Worm (Caenorhabditis elegans) whole organism, L1 larva: ENCODE data around the gene Y45F10C.6.

ENCODE experiments used
- C34B4.2 ChIP-seq: sonication (generic microtip); optimal IDR thresholded peaks from 2 replicates; lab custom pipeline; 2017; ENCODE audit warnings: mild to moderate bottlenecking, missing genetic modification characterization, missing compliant biosample characterization
- Y116A8C.19 ChIP-seq: sonication (generic microtip); optimal IDR thresholded peaks from 2 replicates; lab custom pipeline; 2016; ENCODE audit warnings: missing compliant biosample characterization, missing genetic modification characterization, borderline replicate concordance
- aha-1 ChIP-seq: fragments of 150-350 bp; optimal IDR thresholded peaks from 2 replicates; lab custom pipeline; 2014; ENCODE audit warnings: missing biosample characterization, missing genetic modification characterization
- alr-1 ChIP-seq: fragments of 200-800 bp; sonication (Bioruptor generic); optimal IDR thresholded peaks from 2 replicates; lab custom pipeline; 2018; ENCODE audit warnings: borderline replicate concordance, mild to moderate bottlenecking, missing genetic modification characterization, missing compliant biosample characterization
- aly-2 ChIP-seq: fragments of 150-350 bp; optimal IDR thresholded peaks from 2 replicates; lab custom pipeline; 2014; ENCODE audit warnings: missing biosample characterization, missing genetic modification characterization
- blmp-1 ChIP-seq: fragments of 150-350 bp; optimal IDR thresholded peaks from 2 replicates; lab custom pipeline; 2014; ENCODE audit warnings: missing biosample characterization, missing genetic modification characterization
- dsc-1 ChIP-seq: sonication (generic microtip); optimal IDR thresholded peaks from 2 replicates; lab custom pipeline; 2016; ENCODE audit warnings: mild to moderate bottlenecking, missing genetic modification characterization, missing compliant biosample characterization
- efl-1 ChIP-seq, 4 experiments: fragments of 150-350 bp; optimal IDR thresholded peaks in 3 of 4; peaks in 1 of 4; 1 replicate in 1 of 4; 2 replicates in 3 of 4; lab custom pipeline; 2014; ENCODE audit warnings: missing biosample characterization in 2 of 4, missing genetic modification characterization in 2 of 4, missing genetic modification reagents in 2 of 4
- efl-3 ChIP-seq: fragments of 200-800 bp; sonication (Bioruptor generic); optimal IDR thresholded peaks from 2 replicates; lab custom pipeline; 2018; ENCODE audit warnings: mild to moderate bottlenecking, missing genetic modification characterization, missing compliant biosample characterization
- egl-27 ChIP-seq, 2 experiments: fragments of 150-350 bp in 1 of 2; sonication (generic microtip); optimal IDR thresholded peaks; 3 replicates each; lab custom pipeline; 2017 to 2018; ENCODE audit warnings: missing biosample characterization in 2 of 2, missing genetic modification characterization in 2 of 2, missing genetic modification reagents in 2 of 2
- fkh-10 ChIP-seq: sonication (generic microtip); optimal IDR thresholded peaks from 2 replicates; lab custom pipeline; 2017; ENCODE audit warnings: missing biosample characterization, missing genetic modification reagents, missing genetic modification characterization
- fkh-8 ChIP-seq: sonication (generic microtip); optimal IDR thresholded peaks from 2 replicates; lab custom pipeline; 2016; ENCODE audit warnings: mild to moderate bottlenecking, missing genetic modification characterization, missing compliant biosample characterization
- irx-1 ChIP-seq: sonication (generic microtip); optimal IDR thresholded peaks from 2 replicates; lab custom pipeline; 2016; ENCODE audit warnings: missing genetic modification characterization, missing compliant biosample characterization
- lin-14 ChIP-seq: fragments of 200-800 bp; sonication (Bioruptor generic); optimal IDR thresholded peaks from 2 replicates; lab custom pipeline; 2018; ENCODE audit warnings: mild to moderate bottlenecking, missing genetic modification characterization, moderate library complexity, missing compliant biosample characterization
- lin-35 ChIP-seq, 2 experiments: fragments of 150-350 bp; optimal IDR thresholded peaks; 2 replicates each; lab custom pipeline; 2014; ENCODE audit warnings: missing biosample characterization in 2 of 2, missing genetic modification characterization in 2 of 2, missing genetic modification reagents in 2 of 2
- lin-39 ChIP-seq: fragments of 150-350 bp; optimal IDR thresholded peaks from 2 replicates; lab custom pipeline; 2014; ENCODE audit warnings: missing biosample characterization, missing genetic modification reagents, missing genetic modification characterization
- mab-9 ChIP-seq: fragments of 200-800 bp; sonication (Bioruptor generic); IDR thresholded peaks from 2 replicates; pipeline ENCODE4 v1.3.6; 2022; ENCODE audit warnings: missing genetic modification reagents, missing genetic modification characterization, missing compliant biosample characterization
- mdl-1 ChIP-seq, 2 experiments: fragments of 150-350 bp; optimal IDR thresholded peaks; 2 replicates each; lab custom pipeline; 2014 to 2017; ENCODE audit warnings: missing biosample characterization in 2 of 2, missing genetic modification characterization in 2 of 2, inconsistent platforms in 1 of 2
- mef-2 ChIP-seq: fragments of 150-350 bp; optimal IDR thresholded peaks from 2 replicates; lab custom pipeline; 2014; ENCODE audit warnings: missing biosample characterization, missing genetic modification characterization
- nhr-11 ChIP-seq: fragments of 150-350 bp; optimal IDR thresholded peaks from 2 replicates; lab custom pipeline; 2014; ENCODE audit warnings: missing biosample characterization, missing genetic modification characterization
- nhr-12 ChIP-seq: sonication (generic microtip); optimal IDR thresholded peaks from 2 replicates; lab custom pipeline; 2017; ENCODE audit warnings: missing biosample characterization, missing genetic modification characterization
- nhr-20 ChIP-seq: sonication (generic microtip); optimal IDR thresholded peaks from 2 replicates; lab custom pipeline; 2016; ENCODE audit warnings: mild to moderate bottlenecking, missing genetic modification characterization, missing compliant biosample characterization
- nhr-237 ChIP-seq: fragments of 150-350 bp; optimal IDR thresholded peaks from 2 replicates; lab custom pipeline; 2014; ENCODE audit warnings: missing biosample characterization, missing genetic modification characterization
- nhr-47 ChIP-seq: sonication (generic microtip); optimal IDR thresholded peaks from 2 replicates; lab custom pipeline; 2016; ENCODE audit warnings: mild to moderate bottlenecking, missing genetic modification characterization, moderate library complexity, missing compliant biosample characterization
- nhr-71 ChIP-seq: sonication (generic microtip); optimal IDR thresholded peaks from 2 replicates; lab custom pipeline; 2016; ENCODE audit warnings: mild to moderate bottlenecking, missing genetic modification characterization, moderate library complexity, missing compliant biosample characterization
- nhr-85 ChIP-seq: sonication (generic microtip); peaks from one replicate; lab custom pipeline; 2016; ENCODE audit warnings: missing genetic modification characterization, inconsistent platforms, missing compliant biosample characterization
- nhr-90 ChIP-seq: sonication (generic microtip); optimal IDR thresholded peaks from 2 replicates; lab custom pipeline; 2016; ENCODE audit warnings: mild to moderate bottlenecking, missing genetic modification characterization, missing compliant biosample characterization; ENCODE audit not compliant: poor library complexity
- pqm-1 ChIP-seq: sonication (generic microtip); optimal IDR thresholded peaks from 3 replicates; lab custom pipeline; 2017; ENCODE audit warnings: missing biosample characterization, missing genetic modification characterization
- snpc-4 ChIP-seq: fragments of 150-350 bp; optimal IDR thresholded peaks from 2 replicates; lab custom pipeline; 2014; ENCODE audit warnings: missing biosample characterization, missing genetic modification characterization
- sptf-1 ChIP-seq: fragments of 150-350 bp; optimal IDR thresholded peaks from 2 replicates; lab custom pipeline; 2014; ENCODE audit warnings: missing biosample characterization, missing genetic modification characterization
- sup-37 ChIP-seq: fragments of 200-800 bp; sonication (Bioruptor generic); optimal IDR thresholded peaks from 2 replicates; lab custom pipeline; 2018; ENCODE audit warnings: mild to moderate bottlenecking, missing genetic modification characterization, missing compliant biosample characterization
- tbx-2 ChIP-seq: sonication (generic microtip); optimal IDR thresholded peaks from 2 replicates; lab custom pipeline; 2016; ENCODE audit warnings: missing genetic modification characterization, missing compliant biosample characterization
- unc-98 ChIP-seq: fragments of 200-800 bp; sonication (Bioruptor generic); IDR thresholded peaks from 2 replicates; pipeline ENCODE4 v1.3.6; 2022; ENCODE audit warnings: missing genetic modification characterization, missing compliant biosample characterization
- ztf-4 ChIP-seq: fragments of 150-350 bp; optimal IDR thresholded peaks from 2 replicates; lab custom pipeline; 2014; ENCODE audit warnings: missing biosample characterization, missing genetic modification characterization

The Y45F10C.6 gene

ce11 chrIV:13689302-13689880 lies 37.3 kb downstream of the Y45F10C.6 start, which contains the start of gene T23G4.2 (continued):
- no peak for TF ChIP-seq fkh-10 (GFP tag; lab: Kevin White, UChicago)
- no peak for TF ChIP-seq nhr-20 (tag; lab: Kevin White, UChicago)
- TF ChIP-seq nhr-47 (tag; lab: Kevin White, UChicago) = no peak

ce11 chrIV:13692522-13692921 lies 40.4 kb downstream of the Y45F10C.6 start:
- TF ChIP-seq fkh-8 (tag; lab: Kevin White, UChicago) (no peak), sptf-1 (tag; lab: Kevin White, UChicago) (no peak), C34B4.2 (tag; lab: Kevin White, UChicago) (no peak), egl-27 (tag; optimal IDR thresholded peaks at IDR 0.05; lab: Kevin White, UChicago) (no peak), pqm-1 (no peak), dsc-1 (no peak), Y116A8C.19 (no peak), ztf-4 (tag; lab: Kevin White, UChicago) (no peak), aha-1 (tag; lab: Kevin White, UChicago) (no peak), efl-3 (no peak), efl-1 (optimal IDR thresholded peaks at IDR 0.05; lab: Kevin White, UChicago) (no peak), efl-1 (GFP tag; optimal IDR thresholded peaks at IDR 0.05 in 1 of 2; lab: Kevin White, UChicago) (peak in 1 of 2 experiments; percentile 84), nhr-85 (tag; lab: Kevin White, UChicago) (peak; percentile 30), blmp-1 (tag; lab: Kevin White, UChicago) (peak; percentile 62), nhr-11 (tag; lab: Kevin White, UChicago) (no peak), mdl-1 (tag; optimal IDR thresholded peaks at IDR 0.05; lab: Kevin White, UChicago) (no peak), nhr-237 (tag; lab: Kevin White, UChicago) (no peak), lin-35 (GFP tag; optimal IDR thresholded peaks at IDR 0.05; lab: Kevin White, UChicago) (no peak), irx-1 (peak; percentile 4), nhr-90 (tag; lab: Kevin White, UChicago) (no peak), mef-2 (tag; lab: Kevin White, UChicago) (no peak), alr-1 (tag; lab: Kevin White, UChicago) (no peak), lin-14 (GFP tag; lab: Kevin White, UChicago) (peak; percentile 13)

- TF ChIP-seq nhr-12 (no peak), unc-98 (no peak), tbx-2 (tag; lab: Kevin White, UChicago) (peak; percentile 14), nhr-71 (no peak)
- TF ChIP-seq, all 84 proteins: peak for 1
These were observed 41.9 kb downstream of the Y45F10C.6 start for ce11 chrIV:13693976-13694375.

ce11 chrIV:13694600-13694999 lies 42.5 kb downstream of the Y45F10C.6 start:
- TF ChIP-seq lin-39 (tag; lab: Kevin White, UChicago) (peak; percentile 51), mab-9 (peak; percentile 79), aly-2 (tag; lab: Kevin White, UChicago) (no peak), lin-14 (GFP tag; lab: Kevin White, UChicago) (peak; percentile 31)

- TF ChIP-seq snpc-4 (tag; lab: Kevin White, UChicago) = peak; percentile 55
- TF ChIP-seq sup-37 (GFP tag; lab: Kevin White, UChicago) = no peak
These were observed 43.2 kb downstream of the Y45F10C.6 start for ce11 chrIV:13695302-13695701.
